Fruit fly (Drosophila melanogaster): Measurements from ENCODE around the gene CG16957.

Gene CG16957

DNA sequence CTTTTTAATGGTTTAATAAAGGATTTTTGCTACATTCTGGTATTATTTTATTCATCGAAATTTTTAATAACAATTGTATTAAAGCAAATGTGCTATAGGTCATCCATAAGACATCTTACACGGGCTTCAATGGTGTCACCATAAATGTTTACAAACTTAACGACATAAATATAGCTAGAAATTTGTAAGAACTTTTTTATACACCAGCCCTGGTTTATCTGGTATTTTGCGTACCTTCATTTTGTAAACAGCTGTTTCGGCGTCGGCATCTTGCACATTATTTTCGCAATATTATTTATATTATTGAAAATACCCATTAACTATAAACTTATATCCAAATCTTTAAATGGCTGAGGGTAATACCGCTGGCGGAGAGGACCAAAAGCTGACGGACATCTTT, 28.6 kb downstream of the CG16957 start, which contains the start of gene Tap42:
Tap42 (plus strand) TSS at position 240 of the 400 bp plus-strand sequence.
- TF ChIP-seq CrebA (GFP tag; optimal IDR thresholded peaks at IDR 0.05; ENCODE audit: borderline replicate concordance): no peak
- no peak for TF ChIP-seq HLH106 (tag; optimal IDR thresholded peaks at IDR 0.05)
- no peak for TF ChIP-seq Vsx2 (GFP tag; optimal IDR thresholded peaks at IDR 0.05; ENCODE audit: partially characterized antibody)
- TF ChIP-seq Sp1 (GFP tag; optimal IDR thresholded peaks at IDR 0.05): peak; percentile 14
- TF ChIP-seq CG9705 (GFP tag; optimal IDR thresholded peaks at IDR 0.05): no peak
- no peak for TF ChIP-seq GATAd (GFP tag; optimal IDR thresholded peaks at IDR 0.05)
- TF ChIP-seq pan (optimal IDR thresholded peaks at IDR 0.05): no peak
- peak; percentile 64 for TF ChIP-seq Myc (optimal IDR thresholded peaks at IDR 0.05)
- TF ChIP-seq N (GFP tag; optimal IDR thresholded peaks at IDR 0.05): no peak
- TF ChIP-seq usp (GFP tag; optimal IDR thresholded peaks at IDR 0.05): no peak
- TF ChIP-seq Hnf4 (GFP tag; optimal IDR thresholded peaks at IDR 0.05): no peak
- TF ChIP-seq sv (GFP tag; optimal IDR thresholded peaks at IDR 0.05): peak; percentile 31
- no peak for TF ChIP-seq psq (GFP tag; optimal IDR thresholded peaks at IDR 0.05)
- no peak for TF ChIP-seq Jra (GFP tag; optimal IDR thresholded peaks at IDR 0.05)
- peak; percentile 76 for TF ChIP-seq sage (GFP tag; optimal IDR thresholded peaks at IDR 0.05)
- no peak for TF ChIP-seq br (GFP tag; optimal IDR thresholded peaks at IDR 0.05)
- peak in 1 of 2 experiments; percentile 29 for TF ChIP-seq foxo (GFP tag; optimal IDR thresholded peaks at IDR 0.05)
- TF ChIP-seq Dif (GFP tag; optimal IDR thresholded peaks at IDR 0.05; ENCODE audit: partially characterized antibody): no peak
- TF ChIP-seq dmrt93B (GFP tag; optimal IDR thresholded peaks at IDR 0.05): no peak
- TF ChIP-seq ey (GFP tag; optimal IDR thresholded peaks at IDR 0.05): no peak
- peak; percentile 3 for TF ChIP-seq fru (GFP tag; optimal IDR thresholded peaks at IDR 0.05)
- no peak for TF ChIP-seq Mio (GFP tag; optimal IDR thresholded peaks at IDR 0.05)
- no peak for TF ChIP-seq jim (GFP tag; optimal IDR thresholded peaks at IDR 0.05)
- peak; percentile 40 for TF ChIP-seq brk (GFP tag; optimal IDR thresholded peaks at IDR 0.05)
- no peak for TF ChIP-seq lola (GFP tag; optimal IDR thresholded peaks at IDR 0.05)
- TF ChIP-seq Dfd (GFP tag; optimal IDR thresholded peaks at IDR 0.05): no peak
- no peak for TF ChIP-seq tai (GFP tag; optimal IDR thresholded peaks at IDR 0.05)
- peak; percentile 52 for TF ChIP-seq woc (GFP tag; optimal IDR thresholded peaks at IDR 0.05)
- TF ChIP-seq dsf (GFP tag; optimal IDR thresholded peaks at IDR 0.05; ENCODE audit: borderline replicate concordance): no peak
- TF ChIP-seq CG32264 (GFP tag; optimal IDR thresholded peaks at IDR 0.05): no peak
- TF ChIP-seq Rel (GFP tag; optimal IDR thresholded peaks at IDR 0.05): no peak
- TF ChIP-seq Rel (tag; optimal IDR thresholded peaks at IDR 0.05): no peak
- TF ChIP-seq rgr (GFP tag; optimal IDR thresholded peaks at IDR 0.05): no peak
- TF ChIP-seq Hr83 (GFP tag; optimal IDR thresholded peaks at IDR 0.05; ENCODE audit: poor library complexity, severe bottlenecking): no peak
- no peak for TF ChIP-seq OdsH (GFP tag; optimal IDR thresholded peaks at IDR 0.05)
- no peak for TF ChIP-seq Hr78 (GFP tag; optimal IDR thresholded peaks at IDR 0.05)
- peak; percentile 17 for TF ChIP-seq h (GFP tag; optimal IDR thresholded peaks at IDR 0.05)
- TF ChIP-seq Abd-B (GFP tag; optimal IDR thresholded peaks at IDR 0.05): no peak
- TF ChIP-seq dl (GFP tag; optimal IDR thresholded peaks at IDR 0.05; ENCODE audit: insufficient read depth in 1 of 2, partially characterized antibody in 2 of 2): no peak

dm6 chr2L:13366109-13366747, 29.8 kb downstream of the CG16957 start, which contains the start of the genes Nnp-1 and Grx3:
Gene Nnp-1, minus strand, starts transcription at chr2L:13366189.
Gene Grx3, plus strand, starts transcription at chr2L:13366447.
- no peak for TF ChIP-seq tai (GFP tag; optimal IDR thresholded peaks at IDR 0.05)
- peak; percentile 24 for TF ChIP-seq sv (GFP tag; optimal IDR thresholded peaks at IDR 0.05)
- TF ChIP-seq Myc (optimal IDR thresholded peaks at IDR 0.05): peak; percentile 90
- no peak for TF ChIP-seq rgr (GFP tag; optimal IDR thresholded peaks at IDR 0.05)
- no peak for TF ChIP-seq pan (optimal IDR thresholded peaks at IDR 0.05)
- peak; percentile 82 for TF ChIP-seq HLH106 (tag; optimal IDR thresholded peaks at IDR 0.05)
- no peak for TF ChIP-seq Jra (GFP tag; optimal IDR thresholded peaks at IDR 0.05)
- peak; percentile 46 for TF ChIP-seq woc (GFP tag; optimal IDR thresholded peaks at IDR 0.05)
- TF ChIP-seq OdsH (GFP tag; optimal IDR thresholded peaks at IDR 0.05): peak; percentile 20
- peak; percentile 22 for TF ChIP-seq ey (GFP tag; optimal IDR thresholded peaks at IDR 0.05)
- TF ChIP-seq Dif (GFP tag; optimal IDR thresholded peaks at IDR 0.05; ENCODE audit: partially characterized antibody): no peak
- TF ChIP-seq dsf (GFP tag; optimal IDR thresholded peaks at IDR 0.05; ENCODE audit: borderline replicate concordance): no peak
- TF ChIP-seq Hr78 (GFP tag; optimal IDR thresholded peaks at IDR 0.05): no peak
- TF ChIP-seq psq (GFP tag; optimal IDR thresholded peaks at IDR 0.05): peak; percentile 48
- peak in 1 of 2 experiments; percentile 62 for TF ChIP-seq foxo (GFP tag; optimal IDR thresholded peaks at IDR 0.05)
- TF ChIP-seq CG9705 (GFP tag; optimal IDR thresholded peaks at IDR 0.05): peak; percentile 54
- TF ChIP-seq Dfd (GFP tag; optimal IDR thresholded peaks at IDR 0.05): no peak
- peak; percentile 1 for TF ChIP-seq h (GFP tag; optimal IDR thresholded peaks at IDR 0.05)
- no peak for TF ChIP-seq Hr83 (GFP tag; optimal IDR thresholded peaks at IDR 0.05; ENCODE audit: poor library complexity, severe bottlenecking)
- peak; percentile 35 for TF ChIP-seq brk (GFP tag; optimal IDR thresholded peaks at IDR 0.05)
- no peak for TF ChIP-seq lola (GFP tag; optimal IDR thresholded peaks at IDR 0.05)
- no peak for TF ChIP-seq GATAd (GFP tag; optimal IDR thresholded peaks at IDR 0.05)
- TF ChIP-seq dmrt93B (GFP tag; optimal IDR thresholded peaks at IDR 0.05): peak; percentile 53
- TF ChIP-seq CrebA (GFP tag; optimal IDR thresholded peaks at IDR 0.05; ENCODE audit: borderline replicate concordance): no peak
